Worm (Caenorhabditis elegans) whole organism, L3 larva: ENCODE measurements around the gene F34H10.5.

Experiments
- egl-27 ChIP-seq: sonication (generic microtip); optimal IDR thresholded peaks from 4 replicates; lab custom pipeline; 2017; ENCODE audit warnings: missing biosample characterization, missing genetic modification reagents, missing genetic modification characterization
- lin-39 ChIP-seq: fragments of 150-350 bp; optimal IDR thresholded peaks from 2 replicates; lab custom pipeline; 2018; ENCODE audit warnings: missing biosample characterization, missing genetic modification reagents, missing genetic modification characterization
- mdl-1 ChIP-seq: fragments of 150-350 bp; optimal IDR thresholded peaks from 2 replicates; lab custom pipeline; 2014; ENCODE audit warnings: missing biosample characterization, missing genetic modification characterization
- mml-1 ChIP-seq: fragments of 150-350 bp; sonication (generic microtip); optimal IDR thresholded peaks from 3 replicates; lab custom pipeline; 2014; ENCODE audit warnings: missing biosample characterization, missing genetic modification characterization
- nhr-11 ChIP-seq: fragments of 150-350 bp; optimal IDR thresholded peaks from 2 replicates; lab custom pipeline; 2014; ENCODE audit warnings: missing biosample characterization, missing genetic modification characterization
- pha-4 ChIP-seq: fragments of 150-350 bp; optimal IDR thresholded peaks from 2 replicates; lab custom pipeline; 2014; ENCODE audit warnings: missing biosample characterization, missing genetic modification reagents, missing genetic modification characterization
- skn-1 ChIP-seq: fragments of 150-350 bp; optimal IDR thresholded peaks from 2 replicates; lab custom pipeline; 2014; ENCODE audit warnings: missing biosample characterization, missing genetic modification characterization
- unc-62 ChIP-seq: fragments of 150-350 bp; sonication (generic microtip); optimal IDR thresholded peaks from 4 replicates; lab custom pipeline; 2014; ENCODE audit warnings: missing biosample characterization, missing genetic modification reagents, missing genetic modification characterization
- ztf-4 ChIP-seq: fragments of 150-350 bp; optimal IDR thresholded peaks from 2 replicates; lab custom pipeline; 2014; ENCODE audit warnings: missing biosample characterization, missing genetic modification characterization

DNA sequence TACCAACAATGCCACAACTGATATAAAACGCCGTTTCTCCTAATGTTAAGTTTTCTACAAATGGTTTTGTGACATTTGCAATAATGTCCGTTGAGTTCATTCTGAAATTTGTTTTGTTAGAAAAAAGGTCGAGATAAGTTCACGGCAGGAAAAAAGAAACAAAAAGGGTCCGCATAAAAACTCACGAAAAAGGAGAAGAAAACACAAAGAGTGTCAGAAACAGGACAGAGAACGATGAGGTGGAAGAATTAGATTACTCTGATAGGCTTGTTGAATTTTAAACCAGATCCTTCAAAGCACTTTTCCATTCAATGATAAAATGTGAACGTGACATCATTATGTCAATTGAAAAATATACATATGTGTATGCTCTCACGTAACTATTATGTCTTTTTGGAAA, 17.5 kb downstream of the F34H10.5 start, which contains the start of gene aex-2:
- TF ChIP-seq ztf-4 (tag; lab: Kevin White, UChicago) (no peak), pha-4 (tag; lab: Kevin White, UChicago) (no peak), nhr-11 (no peak), mml-1 (tag; lab: Kevin White, UChicago) (no peak), mdl-1 (tag; lab: Kevin White, UChicago) (no peak), unc-62 (GFP tag; lab: Kevin White, UChicago) (no peak), lin-39 (tag; lab: Kevin White, UChicago) (no peak), egl-27 (no peak), skn-1 (tag; lab: Kevin White, UChicago) (no peak)
